Worm (Caenorhabditis elegans): ENCODE measurements around the gene Y41C4A.7.
A peak's percentile ranks its signal among the peaks of the same experiment; 100 is the strongest.

Y41C4A.7 gene

ce11 chrIII:11738482-11738881 lies 39.8 kb downstream of the Y41C4A.7 start (continued):
- no peak for TF ChIP-seq sup-37 (GFP tag; optimal IDR thresholded peaks at IDR 0.05)
- no peak for TF ChIP-seq sox-4 (tag; optimal IDR thresholded peaks at IDR 0.05)
- TF ChIP-seq nhr-11 (tag; optimal IDR thresholded peaks at IDR 0.05): no peak
- TF ChIP-seq unc-30 (tag; optimal IDR thresholded peaks at IDR 0.05): no peak
- TF ChIP-seq C16A3.4 (tag; optimal IDR thresholded peaks at IDR 0.05): peak; percentile 29
- no peak for TF ChIP-seq aly-2 (tag; optimal IDR thresholded peaks at IDR 0.05)
- TF ChIP-seq zag-1 (tag; optimal IDR thresholded peaks at IDR 0.05): peak; percentile 28
- no peak for TF ChIP-seq C34B4.2 (tag; optimal IDR thresholded peaks at IDR 0.05)
- TF ChIP-seq efl-1 (optimal IDR thresholded peaks at IDR 0.05): peak; percentile 43 to 48
- peak; percentile 31 to 33 for TF ChIP-seq efl-1 (GFP tag; optimal IDR thresholded peaks at IDR 0.05 in 1 of 2)
- TF ChIP-seq unc-98 (GFP tag; IDR thresholded peaks at IDR 0.05): no peak
- peak; percentile 8 for TF ChIP-seq nhr-90 (tag; optimal IDR thresholded peaks at IDR 0.05; ENCODE audit: poor library complexity)
- no peak for TF ChIP-seq F16B12.6 (tag; optimal IDR thresholded peaks at IDR 0.05)
- peak in 1 of 2 experiments; percentile 11 for TF ChIP-seq mdl-1 (tag; optimal IDR thresholded peaks at IDR 0.05)
- no peak for TF ChIP-seq tlp-1 (tag; optimal IDR thresholded peaks at IDR 0.05)
- TF ChIP-seq snu-23 (GFP tag; optimal IDR thresholded peaks at IDR 0.05): peak; percentile 70
- TF ChIP-seq dpl-1 (GFP tag; optimal IDR thresholded peaks at IDR 0.05): peak; percentile 29 to 44 (median 29)
- TF ChIP-seq ces-1 (GFP tag; optimal IDR thresholded peaks at IDR 0.05): no peak
- TF ChIP-seq lir-3 (tag; optimal IDR thresholded peaks at IDR 0.05; ENCODE audit: poor library complexity): no peak
- TF ChIP-seq zip-4 (GFP tag; optimal IDR thresholded peaks at IDR 0.05): no peak
- no peak for TF ChIP-seq sptf-1 (tag; optimal IDR thresholded peaks at IDR 0.05)
- TF ChIP-seq nhr-76 (tag; optimal IDR thresholded peaks at IDR 0.05): no peak
- no peak for TF ChIP-seq vab-15 (tag; optimal IDR thresholded peaks at IDR 0.05)
- no peak for TF ChIP-seq lin-13 (GFP tag; optimal IDR thresholded peaks at IDR 0.05)
- TF ChIP-seq ceh-63 (GFP tag; optimal IDR thresholded peaks at IDR 0.05): no peak
- no peak for TF ChIP-seq Y116A8C.19 (tag; optimal IDR thresholded peaks at IDR 0.05; ENCODE audit: borderline replicate concordance)
- peak; percentile 51 for TF ChIP-seq nhr-19 (GFP tag; conservative IDR thresholded peaks at IDR 0.05)
- no peak for TF ChIP-seq hpl-2 (GFP tag; optimal IDR thresholded peaks at IDR 0.05)
- peak; percentile 38 for TF ChIP-seq nhr-47 (tag; optimal IDR thresholded peaks at IDR 0.05)
- TF ChIP-seq blmp-1 (tag; optimal IDR thresholded peaks at IDR 0.05): peak; percentile 84
- TF ChIP-seq nhr-28 (tag; optimal IDR thresholded peaks at IDR 0.05): no peak
- TF ChIP-seq snpc-4 (tag; optimal IDR thresholded peaks at IDR 0.05): peak; percentile 26
- TF ChIP-seq fos-1 (tag; optimal IDR thresholded peaks at IDR 0.05): no peak
- peak; percentile 20; the same call in 1 of the 2 replicates for TF ChIP-seq isw-1 (GFP tag; IDR thresholded peaks at IDR 0.05)
- TF ChIP-seq dsc-1 (tag; optimal IDR thresholded peaks at IDR 0.05): peak; percentile 44
- TF ChIP-seq fkh-8 (tag; optimal IDR thresholded peaks at IDR 0.05): no peak
- no peak for TF ChIP-seq nhr-12 (tag; optimal IDR thresholded peaks at IDR 0.05)
- TF ChIP-seq skn-1 (tag; optimal IDR thresholded peaks at IDR 0.05): peak; percentile 14
- no peak for TF ChIP-seq pax-3 (tag; optimal IDR thresholded peaks at IDR 0.05)
- no peak for TF ChIP-seq C04F5.9 (tag; optimal IDR thresholded peaks at IDR 0.05)

ce11 chrIII:11740868-11741267 lies 42.2 kb downstream of the Y41C4A.7 start:
- TF ChIP-seq ceh-8 (GFP tag; optimal IDR thresholded peaks at IDR 0.05) (no peak), unc-130 (tag; optimal IDR thresholded peaks at IDR 0.05) (no peak), lin-14 (GFP tag; optimal IDR thresholded peaks at IDR 0.05) (peak; percentile 43), swsn-7 (tag; optimal IDR thresholded peaks at IDR 0.05) (no peak), nhr-19 (GFP tag; conservative IDR thresholded peaks at IDR 0.05) (no peak), efl-3 (GFP tag; optimal IDR thresholded peaks at IDR 0.05) (no peak), mef-2 (tag; optimal IDR thresholded peaks at IDR 0.05) (no peak), hpl-2 (GFP tag; optimal IDR thresholded peaks at IDR 0.05) (no peak), blmp-1 (tag; optimal IDR thresholded peaks at IDR 0.05) (peak; percentile 13), grh-1 (GFP tag; IDR thresholded peaks at IDR 0.05) (no peak), aly-2 (tag; optimal IDR thresholded peaks at IDR 0.05) (no peak), dsc-1 (tag; optimal IDR thresholded peaks at IDR 0.05) (no peak), tlp-1 (tag; optimal IDR thresholded peaks at IDR 0.05) (no peak), C16A3.4 (tag; optimal IDR thresholded peaks at IDR 0.05) (no peak), sox-4 (tag; optimal IDR thresholded peaks at IDR 0.05) (no peak), Y116A8C.19 (tag; optimal IDR thresholded peaks at IDR 0.05; ENCODE audit: borderline replicate concordance) (no peak), F16B12.6 (tag; optimal IDR thresholded peaks at IDR 0.05) (no peak), xbp-1 (tag; optimal IDR thresholded peaks at IDR 0.05) (peak; percentile 4), C34B4.2 (tag; optimal IDR thresholded peaks at IDR 0.05) (no peak)
